Worm (Caenorhabditis elegans) whole organism, L4/young adult: ENCODE data around the gene R12A1.3.

ENCODE experiments used
- W03F9.2 ChIP-seq: fragments of 150-350 bp; optimal IDR thresholded peaks from 2 replicates; lab custom pipeline; 2014; ENCODE audit warnings: missing biosample characterization, missing genetic modification characterization
- dao-5 ChIP-seq: sonication (generic microtip); optimal IDR thresholded peaks from 2 replicates; lab custom pipeline; 2016; ENCODE audit warnings: missing genotype, missing genetic modification characterization, moderate library complexity, missing compliant biosample characterization
- him-1 ChIP-seq: sonication (generic microtip); optimal IDR thresholded peaks from 2 replicates; lab custom pipeline; 2016; ENCODE audit warnings: missing genotype, missing genetic modification reagents, missing genetic modification characterization, missing compliant biosample characterization

R12A1.3 gene

DNA sequence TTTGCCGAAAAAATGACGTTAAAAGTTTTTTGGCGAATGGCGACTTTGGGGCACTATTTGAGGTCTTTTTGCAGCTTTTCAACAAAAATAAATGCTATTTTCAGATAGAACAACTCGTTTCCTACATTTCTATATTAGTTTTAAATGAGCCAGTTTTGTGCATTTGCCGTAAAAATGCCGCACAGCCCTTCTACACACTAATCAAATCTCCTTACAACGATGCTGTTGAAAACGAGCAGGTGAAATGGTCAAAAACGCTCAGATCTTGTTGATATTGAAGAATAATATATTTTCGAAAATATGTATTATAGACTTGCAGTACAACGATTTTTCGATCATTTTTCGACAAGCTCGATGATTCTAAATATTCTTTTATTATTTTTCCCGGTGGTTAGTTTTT is 29.2 kb upstream of the R12A1.3 start, which contains the start of gene chil-14:
chil-14 (plus strand) TSS at position 301 of the 400 bp plus-strand sequence.
- no peak for TF ChIP-seq him-1 (tag; lab: Kevin White, UChicago)
- no peak for TF ChIP-seq dao-5
- TF ChIP-seq W03F9.2 (tag; lab: Kevin White, UChicago): no peak

DNA sequence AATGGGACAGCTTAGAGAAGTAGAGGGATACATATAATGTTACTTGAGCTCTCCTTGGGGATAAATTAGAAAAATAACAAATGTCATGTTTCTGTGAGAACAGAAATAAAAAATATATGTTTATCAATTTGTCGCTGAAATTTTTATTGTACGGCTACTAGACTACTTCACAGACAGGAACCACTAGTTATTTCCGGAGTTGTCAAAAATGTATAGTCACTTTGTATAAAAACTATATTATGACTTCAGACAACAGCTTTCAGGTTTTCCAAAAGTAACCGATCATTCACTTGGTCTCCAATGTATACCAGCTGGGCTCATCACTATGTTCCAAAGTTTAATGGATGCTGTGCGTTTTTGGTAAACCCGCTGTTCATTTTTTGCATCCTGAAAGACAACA is 25.7 kb upstream of the R12A1.3 start, which contains the start of gene srj-23:
srj-23 (plus strand) TSS at position 301 of the 400 bp plus-strand sequence.
- no peak for TF ChIP-seq W03F9.2 (tag; lab: Kevin White, UChicago)
- no peak for TF ChIP-seq dao-5
- no peak for TF ChIP-seq him-1 (tag; lab: Kevin White, UChicago)

DNA sequence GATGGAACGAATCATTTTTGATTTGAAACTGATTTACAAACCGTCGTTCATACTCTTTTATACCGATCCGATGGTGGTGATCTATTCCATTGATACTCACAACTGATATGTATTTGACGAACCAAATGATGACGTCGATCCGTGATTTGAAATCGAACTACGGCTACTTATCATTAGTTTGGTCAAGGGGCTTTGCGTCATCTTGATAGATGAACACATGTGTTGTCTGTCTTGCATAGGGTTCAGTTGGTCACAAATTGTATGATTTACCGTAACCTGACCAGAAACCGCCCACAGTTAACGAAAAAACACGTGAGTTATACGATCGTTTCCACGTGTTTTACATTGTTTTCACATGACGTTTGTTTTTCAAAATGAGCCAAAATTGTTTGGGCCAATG is 24.6 kb upstream of the R12A1.3 start, which contains the start of gene cnc-2:
cnc-2 (minus strand) TSS at position 24 of the 400 bp plus-strand sequence.
- TF ChIP-seq W03F9.2 (tag; lab: Kevin White, UChicago) (no peak), him-1 (tag; lab: Kevin White, UChicago) (no peak), dao-5 (no peak)

DNA sequence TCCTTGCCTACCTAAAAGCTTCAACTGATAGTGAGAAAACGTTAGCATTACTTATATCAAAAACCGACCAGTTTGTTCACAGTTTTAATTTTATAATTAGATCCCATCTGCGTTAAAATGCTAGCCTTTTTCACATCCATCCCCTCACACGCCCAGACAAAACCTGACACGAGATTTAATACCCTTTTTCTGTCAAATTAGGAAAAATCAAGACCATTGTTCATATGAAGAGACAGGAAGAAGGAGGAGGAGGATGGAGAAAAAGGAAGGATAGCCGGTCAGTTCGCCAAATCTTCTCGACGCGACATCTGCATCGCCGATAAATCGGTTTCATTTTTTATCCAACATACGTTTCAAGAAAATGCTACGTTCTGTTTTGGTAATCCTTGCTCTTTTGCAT is 22.1 kb upstream of the R12A1.3 start, which contains the start of gene cnc-3:
cnc-3 (plus strand) TSS at position 281 of the 400 bp plus-strand sequence.
- TF ChIP-seq him-1 (tag; lab: Kevin White, UChicago) (no peak), W03F9.2 (tag; lab: Kevin White, UChicago) (no peak), dao-5 (no peak)

DNA sequence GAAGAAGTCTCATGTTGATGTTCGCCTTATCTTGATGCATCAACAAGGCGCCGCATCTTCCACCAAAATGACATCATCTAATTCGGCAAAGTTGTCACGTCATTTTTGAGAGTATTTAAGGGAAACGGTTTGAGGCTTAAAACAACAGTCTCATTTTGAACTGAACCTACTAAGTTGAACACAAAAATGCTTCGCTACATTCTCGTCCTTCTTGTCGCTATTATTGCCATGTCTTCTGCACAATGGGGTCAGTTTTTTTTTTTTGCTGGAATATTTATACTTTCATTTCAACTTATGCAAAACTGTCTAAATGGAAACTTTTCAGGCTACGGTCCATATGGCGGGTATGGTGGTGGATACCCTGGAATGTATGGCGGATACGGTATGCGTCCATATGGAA is 21.5 kb upstream of the R12A1.3 start, which contains the start of gene cnc-4:
cnc-4 (plus strand) TSS at position 117 of the 400 bp plus-strand sequence.
- TF ChIP-seq W03F9.2 (tag; lab: Kevin White, UChicago) (no peak), him-1 (tag; lab: Kevin White, UChicago) (no peak), dao-5 (no peak)

DNA sequence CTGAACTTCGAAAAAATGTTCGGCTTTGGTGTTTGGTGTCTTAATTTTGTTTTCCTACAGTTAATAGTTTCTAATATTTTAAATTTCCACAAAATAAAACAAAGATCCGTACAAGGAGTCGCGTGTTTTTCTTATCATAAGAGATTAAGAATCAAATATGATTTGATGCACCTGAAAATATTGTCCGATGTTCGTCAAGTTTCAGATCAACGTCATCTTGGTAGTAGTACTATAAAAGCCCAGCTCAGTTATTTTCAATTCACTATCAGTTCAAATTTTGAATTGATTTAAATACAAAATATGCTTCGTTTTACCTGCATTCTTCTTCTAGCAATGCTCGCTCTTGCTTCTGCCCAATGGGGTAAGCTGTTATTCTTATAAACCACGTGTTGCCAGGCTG is 19.5 kb upstream of the R12A1.3 start, which contains the start of gene cnc-5:
cnc-5 (plus strand) TSS at position 301 of the 400 bp plus-strand sequence.
- TF ChIP-seq W03F9.2 (tag; lab: Kevin White, UChicago): no peak
- no peak for TF ChIP-seq dao-5
- no peak for TF ChIP-seq him-1 (tag; lab: Kevin White, UChicago)

DNA sequence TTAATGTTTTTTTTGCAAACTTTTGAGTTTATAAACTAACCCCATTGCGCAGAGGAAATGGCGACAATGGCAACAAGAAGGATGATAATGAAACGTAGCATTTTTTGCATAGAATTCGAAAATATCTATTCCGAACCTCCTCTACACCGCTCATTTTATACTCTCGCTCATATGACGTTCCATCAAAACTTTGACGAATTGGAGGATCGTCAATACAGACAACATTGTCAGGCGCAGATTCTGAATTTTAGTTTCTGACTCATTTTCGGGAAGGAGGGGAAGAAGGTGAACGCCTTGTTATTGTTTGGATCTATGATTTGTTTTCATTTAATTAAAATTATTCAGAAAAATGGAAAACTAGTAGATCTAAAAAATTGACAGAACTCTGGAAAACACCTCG is 18.6 kb upstream of the R12A1.3 start, which contains the start of gene cnc-1:
cnc-1 (minus strand) TSS at position 101 of the 400 bp plus-strand sequence.
- TF ChIP-seq W03F9.2 (tag; lab: Kevin White, UChicago) (no peak), him-1 (tag; lab: Kevin White, UChicago) (no peak), dao-5 (no peak)

DNA sequence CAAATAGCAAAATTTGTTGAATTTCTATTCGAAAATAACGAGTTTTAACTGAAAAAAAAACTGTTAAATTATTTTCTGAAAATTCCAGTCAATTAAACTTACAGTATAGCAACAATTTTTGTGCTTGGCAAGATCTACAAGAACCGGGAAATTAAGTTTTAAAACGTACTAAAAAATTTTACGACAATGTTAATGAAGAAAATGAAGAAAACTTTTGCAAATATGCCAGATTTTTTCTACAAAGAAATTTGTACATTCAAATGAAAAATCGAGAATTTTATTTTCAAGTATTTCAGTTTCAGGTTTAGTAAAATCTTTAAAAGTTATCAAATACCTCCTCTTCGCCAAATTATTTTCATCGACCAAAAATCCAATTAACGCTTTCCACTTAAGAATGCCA is 16.4 kb upstream of the R12A1.3 start, which contains the start of gene cnc-11:
cnc-11 (plus strand) TSS at position 301 of the 400 bp plus-strand sequence.
- TF ChIP-seq him-1 (tag; lab: Kevin White, UChicago) (no peak), dao-5 (no peak), W03F9.2 (tag; lab: Kevin White, UChicago) (no peak)

DNA sequence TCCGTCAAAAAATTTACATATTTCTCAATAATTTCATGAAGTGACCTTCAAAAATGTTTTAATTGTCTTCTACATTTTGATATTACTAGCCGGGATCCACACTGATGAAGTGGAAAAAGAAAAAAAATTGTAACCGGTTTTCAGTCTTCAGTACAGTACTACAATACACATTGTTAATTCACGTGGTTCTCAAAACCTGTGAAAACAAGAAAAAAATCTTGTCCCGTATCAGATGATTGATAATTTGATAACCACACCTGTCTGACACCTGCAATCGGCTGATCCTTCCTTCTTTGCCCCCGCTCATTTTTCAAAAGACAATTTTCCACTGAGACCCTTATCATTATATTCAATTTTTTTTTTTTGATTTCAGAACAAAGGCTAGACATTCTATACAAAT is 13.2 kb upstream of the R12A1.3 start, which contains the start of gene R09B5.11:
R09B5.11 (plus strand) TSS at position 374 of the 400 bp plus-strand sequence.
- TF ChIP-seq him-1 (tag; lab: Kevin White, UChicago) (no peak), dao-5 (no peak), W03F9.2 (tag; lab: Kevin White, UChicago) (no peak)

DNA sequence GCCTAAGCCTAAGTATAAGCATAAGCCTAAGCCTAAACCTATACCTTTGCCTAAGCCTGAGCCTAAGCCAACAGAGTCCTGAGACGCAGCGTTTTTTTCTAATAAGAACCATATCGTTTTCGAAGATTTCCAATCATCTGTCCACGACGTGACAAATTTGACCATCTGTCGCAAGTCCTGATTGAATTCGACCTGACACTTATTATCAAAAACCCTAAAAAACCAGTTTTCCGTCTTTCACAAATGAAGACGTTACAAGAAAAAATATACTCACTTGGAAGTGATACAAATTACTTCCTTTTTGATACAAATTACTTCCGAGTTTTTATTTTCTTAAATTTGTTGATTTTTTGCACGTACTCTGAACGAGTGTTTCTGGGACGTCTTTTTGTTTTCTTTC is 12.6 kb upstream of the R12A1.3 start:
- TF ChIP-seq him-1 (tag; lab: Kevin White, UChicago): no peak
- no peak for TF ChIP-seq dao-5
- TF ChIP-seq W03F9.2 (tag; lab: Kevin White, UChicago): no peak

DNA sequence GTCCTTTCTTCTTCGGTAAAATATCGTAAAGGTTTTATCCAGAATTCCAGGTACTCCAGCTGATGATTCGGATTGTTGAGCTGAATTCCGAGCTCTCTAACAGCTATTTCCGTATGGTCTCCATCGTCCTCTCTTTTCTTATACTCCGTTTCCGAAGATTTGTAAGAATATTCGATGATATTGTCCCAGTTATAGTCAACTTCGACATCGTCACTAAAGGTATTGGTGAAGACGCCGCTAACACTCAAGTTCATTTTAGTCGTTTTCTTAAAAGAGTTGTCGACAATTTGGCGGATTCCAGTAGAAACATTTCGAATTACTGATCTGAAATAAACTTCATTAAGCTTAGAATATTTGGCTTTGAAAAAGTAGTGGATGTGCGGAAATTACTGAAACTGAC is 9.5 kb upstream of the R12A1.3 start:
- no peak for TF ChIP-seq W03F9.2 (tag; lab: Kevin White, UChicago)
- no peak for TF ChIP-seq dao-5
- TF ChIP-seq him-1 (tag; lab: Kevin White, UChicago): no peak

DNA sequence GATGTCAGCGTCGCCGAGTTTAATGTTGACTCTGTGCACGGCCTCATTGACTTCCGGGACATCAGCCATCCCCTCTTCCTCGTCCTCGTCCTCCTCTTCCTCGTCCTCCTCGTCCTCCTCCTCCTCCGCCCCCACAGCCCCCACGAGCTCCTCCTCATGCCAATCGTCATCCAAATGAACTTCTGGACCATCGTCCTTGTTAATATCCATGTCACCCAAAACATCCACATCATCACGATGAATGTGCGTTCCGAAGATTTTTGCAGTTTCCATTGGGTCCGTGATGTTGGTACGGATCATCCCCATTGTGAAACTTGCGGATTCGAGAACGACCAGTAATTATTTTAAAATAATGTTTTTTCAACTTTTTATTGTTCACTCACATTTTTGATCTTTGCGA is 8.8 kb upstream of the R12A1.3 start:
- TF ChIP-seq him-1 (tag; lab: Kevin White, UChicago): no peak

DNA sequence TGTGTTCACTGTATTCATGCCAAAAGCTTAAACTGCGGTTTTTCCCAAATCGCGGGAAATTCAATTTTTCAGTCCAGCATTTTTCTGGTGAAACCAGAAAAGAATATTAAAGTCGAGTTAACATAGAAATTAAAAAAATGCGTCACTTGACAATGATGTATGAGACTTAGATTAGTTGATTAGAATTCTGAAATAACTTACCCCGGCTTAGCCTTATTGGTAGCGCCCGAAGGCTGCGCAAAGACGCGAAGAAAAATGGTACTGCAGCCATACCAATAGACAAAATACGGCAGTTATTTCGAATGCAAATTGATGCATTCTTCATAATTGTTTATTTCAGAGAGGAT is 7.8 kb upstream of the R12A1.3 start:
- no peak for TF ChIP-seq dao-5
- no peak for TF ChIP-seq him-1 (tag; lab: Kevin White, UChicago)
- TF ChIP-seq W03F9.2 (tag; lab: Kevin White, UChicago): no peak

DNA sequence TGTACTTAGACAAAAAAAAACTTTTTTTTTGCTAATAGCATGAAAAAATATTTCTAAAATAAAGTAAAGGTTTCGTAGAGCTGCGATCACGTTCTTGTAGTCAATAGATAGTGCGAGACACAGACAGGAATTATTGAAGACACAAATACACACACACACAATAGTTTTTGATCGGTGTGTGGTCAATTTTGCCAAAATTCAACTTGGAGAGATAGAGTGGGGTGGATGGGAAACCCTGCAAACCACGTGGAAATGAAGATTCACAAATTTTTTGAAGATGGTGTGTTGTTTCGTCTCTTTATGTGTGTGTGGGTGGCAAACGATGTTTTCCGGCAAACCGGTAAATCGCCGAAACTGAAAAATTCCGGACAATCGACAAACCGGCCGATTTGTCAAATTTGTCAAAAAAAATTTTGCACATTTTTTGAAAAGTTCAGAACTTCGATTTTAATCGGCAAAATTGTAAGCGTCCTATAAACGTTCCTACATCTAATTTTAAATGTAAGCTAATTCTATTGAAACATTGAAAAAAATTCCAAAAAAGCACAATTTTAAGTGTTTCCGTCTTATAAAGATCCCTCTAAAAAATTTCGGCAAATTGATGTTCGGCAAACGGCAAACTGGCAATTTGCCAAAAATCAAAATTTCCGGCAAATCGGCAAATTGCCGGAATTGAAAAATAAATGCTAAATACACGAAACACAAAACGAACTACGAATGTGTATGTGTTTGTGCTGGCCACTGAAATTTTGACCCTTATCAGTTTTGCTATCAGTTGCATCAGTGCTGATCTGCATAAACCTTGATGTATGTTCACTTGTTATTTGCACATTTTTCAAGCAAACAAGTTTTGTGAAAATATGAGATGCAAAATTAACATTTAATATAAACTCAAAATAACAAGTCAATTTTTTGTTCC is 7.2 kb upstream of the R12A1.3 start:
- TF ChIP-seq dao-5: no peak
- no peak for TF ChIP-seq him-1 (tag; lab: Kevin White, UChicago)
- TF ChIP-seq W03F9.2 (tag; lab: Kevin White, UChicago): no peak
